Fruit fly (Drosophila melanogaster) whole organism, embryonic: ENCODE results near the gene CG2794.
A peak's percentile ranks its signal among the peaks of the same experiment; 100 is the strongest.

Source experiments
- ATbp ChIP-seq: fragments of 200-800 bp; sonication (Bioruptor generic); optimal IDR thresholded peaks from 2 replicates; lab custom pipeline; 2017; ENCODE audit warnings: missing biosample characterization, mild to moderate bottlenecking, missing genetic modification characterization, missing genetic modification reagents
- Asciz ChIP-seq: fragments of 200-800 bp; sonication (Bioruptor generic); optimal IDR thresholded peaks from 2 replicates; lab custom pipeline; 2017; ENCODE audit warnings: missing biosample characterization, mild to moderate bottlenecking, missing genetic modification characterization, missing genetic modification reagents
- CG10147 ChIP-seq: fragments of 200-800 bp; sonication (Bioruptor generic); optimal IDR thresholded peaks from 2 replicates; lab custom pipeline; 2019; ENCODE audit warnings: missing biosample characterization, mild to moderate bottlenecking, missing genetic modification characterization, moderate library complexity
- CG11456 ChIP-seq: fragments of 200-800 bp; sonication (Bioruptor generic); IDR thresholded peaks from 3 replicates; pipeline ENCODE4 v1.3.6; 2022; ENCODE audit warnings: missing biosample characterization, missing genetic modification characterization
- CG12071 ChIP-seq: fragments of 200-800 bp; sonication (Bioruptor generic); optimal IDR thresholded peaks from 3 replicates; lab custom pipeline; 2018; ENCODE audit warnings: missing biosample characterization, mild to moderate bottlenecking, missing genetic modification characterization
- CG1233 ChIP-seq: fragments of 200-800 bp; sonication (Bioruptor generic); optimal IDR thresholded peaks from 4 replicates; lab custom pipeline; 2018; ENCODE audit warnings: missing biosample characterization, mild to moderate bottlenecking, missing genetic modification characterization
- CG13296 ChIP-seq: fragments of 200-800 bp; sonication (Bioruptor generic); optimal IDR thresholded peaks from 3 replicates; lab custom pipeline; 2018; ENCODE audit warnings: missing biosample characterization, mild to moderate bottlenecking, missing genetic modification characterization
- CG14014 ChIP-seq: fragments of 200-800 bp; sonication (Bioruptor generic); IDR thresholded peaks from 2 replicates; pipeline ENCODE4 v1.3.6; 2022; ENCODE audit warnings: missing biosample characterization, missing genetic modification characterization
- CG1647 ChIP-seq: fragments of 200-800 bp; sonication (Bioruptor generic); optimal IDR thresholded peaks from 3 replicates; lab custom pipeline; 2016; ENCODE audit warnings: missing biosample characterization, missing genetic modification characterization
- CG16813 ChIP-seq: fragments of 200-800 bp; sonication (Bioruptor generic); IDR thresholded peaks from 3 replicates; pipeline ENCODE4 v1.3.6; 2022; ENCODE audit warnings: missing biosample characterization, missing genetic modification characterization; ENCODE audit not compliant: partially characterized antibody
- CG18599 ChIP-seq: fragments of 200-800 bp; sonication (Bioruptor generic); optimal IDR thresholded peaks from 3 replicates; lab custom pipeline; 2017; ENCODE audit warnings: missing biosample characterization, missing genetic modification characterization, mild to moderate bottlenecking, moderate library complexity, missing genetic modification reagents
- CG18619 ChIP-seq: fragments of 200-800 bp; sonication (Bioruptor generic); optimal IDR thresholded peaks from 3 replicates; lab custom pipeline; 2017; ENCODE audit warnings: missing biosample characterization, mild to moderate bottlenecking, missing genetic modification characterization
- CG2120 ChIP-seq: fragments of 200-800 bp; sonication (Bioruptor generic); optimal IDR thresholded peaks from 3 replicates; lab custom pipeline; 2016; ENCODE audit warnings: missing biosample characterization, missing genetic modification characterization
- CG30020 ChIP-seq: fragments of 200-800 bp; optimal IDR thresholded peaks from 2 replicates; lab custom pipeline; 2019; ENCODE audit warnings: missing biosample characterization, mild to moderate bottlenecking, missing genetic modification characterization, moderate library complexity
- CG3726 ChIP-seq: fragments of 200-800 bp; sonication (Bioruptor generic); IDR thresholded peaks from 3 replicates; pipeline ENCODE4, ENCODE4 v1.3.6; 2022; ENCODE audit warnings: missing biosample characterization, missing genetic modification characterization
- CG4328 ChIP-seq: fragments of 200-800 bp; sonication (Bioruptor generic); optimal IDR thresholded peaks from 3 replicates; lab custom pipeline; 2017; ENCODE audit warnings: missing biosample characterization, missing genetic modification reagents, missing genetic modification characterization
- CG6254 ChIP-seq: fragments of 200-800 bp; sonication (Bioruptor generic); optimal IDR thresholded peaks from 3 replicates; lab custom pipeline; 2017; ENCODE audit warnings: mild to moderate bottlenecking, missing biosample characterization, missing genetic modification reagents, missing genetic modification characterization
- CG6791 ChIP-seq: fragments of 200-800 bp; sonication (Bioruptor generic); IDR thresholded peaks from 3 replicates; pipeline ENCODE4 v1.3.6; 2022; ENCODE audit warnings: missing biosample characterization, missing genetic modification characterization; ENCODE audit not compliant: partially characterized antibody
- CG9215 ChIP-seq: fragments of 200-800 bp; sonication (Bioruptor generic); IDR thresholded peaks from 2 replicates; pipeline ENCODE4 v1.3.6; 2022; ENCODE audit warnings: missing biosample characterization, missing genetic modification characterization
- CG9609 ChIP-seq: fragments of 200-800 bp; sonication (Bioruptor generic); optimal IDR thresholded peaks from 3 replicates; lab custom pipeline; 2016; ENCODE audit warnings: missing biosample characterization, missing genetic modification characterization
- E2f2 ChIP-seq: fragments of 200-800 bp; sonication (Bioruptor generic); IDR thresholded peaks from 2 replicates; pipeline ENCODE4 v1.3.6; 2022; ENCODE audit warnings: missing biosample characterization, missing genetic modification characterization
- GATAe ChIP-seq: fragments of 200-800 bp; sonication (Bioruptor generic); conservative IDR thresholded peaks from 2 replicates; pipeline ENCODE4 v1.3.6; 2022; ENCODE audit warnings: missing biosample characterization, missing genetic modification characterization
- HLH54F ChIP-seq: fragments of 200-800 bp; sonication (Bioruptor generic); optimal IDR thresholded peaks from 3 replicates; lab custom pipeline; 2016; ENCODE audit warnings: missing biosample characterization, missing genetic modification characterization
- NC2α ChIP-seq: fragments of 200-800 bp; sonication (Bioruptor generic); optimal IDR thresholded peaks from 2 replicates; lab custom pipeline; 2016; ENCODE audit warnings: missing biosample characterization, missing genetic modification characterization
- Sry-δ ChIP-seq: fragments of 200-800 bp; sonication (Bioruptor generic); optimal IDR thresholded peaks from 2 replicates; lab custom pipeline; 2016; ENCODE audit warnings: missing biosample characterization, missing genetic modification characterization
- Trl ChIP-seq, 3 experiments: fragments of >200 bp in 2 of 3; fragments of 200-800 bp in 1 of 3; sonication (Bioruptor generic) in 1 of 3; optimal IDR thresholded peaks; 2 replicates in 1 of 3; 3 replicates in 2 of 3; lab custom pipeline; 2016 to 2017; ENCODE audit warnings: missing biosample characterization in 1 of 3, missing genetic modification characterization in 1 of 3
- YL-1 ChIP-seq: fragments of 200-800 bp; sonication (Bioruptor generic); optimal IDR thresholded peaks from 3 replicates; lab custom pipeline; 2017; ENCODE audit warnings: missing biosample characterization, mild to moderate bottlenecking, missing genetic modification characterization
- ac ChIP-seq: fragments of 200-800 bp; sonication (Bioruptor generic); optimal IDR thresholded peaks from 3 replicates; lab custom pipeline; 2017; ENCODE audit warnings: missing biosample characterization, mild to moderate bottlenecking, missing genetic modification characterization
- ara ChIP-seq: fragments of 200-800 bp; sonication (Bioruptor generic); IDR thresholded peaks from 2 replicates; pipeline ENCODE4 v1.3.6; 2022; ENCODE audit warnings: missing biosample characterization, missing genetic modification characterization
- ash1 ChIP-seq: fragments of 200-800 bp; sonication (Bioruptor generic); optimal IDR thresholded peaks from 2 replicates; lab custom pipeline; 2018; ENCODE audit warnings: missing biosample characterization, mild to moderate bottlenecking, missing genetic modification characterization
- cad ChIP-seq: fragments of >200 bp; optimal IDR thresholded peaks from 2 replicates; lab custom pipeline; 2017; ENCODE audit warnings: missing biosample characterization, missing genetic modification characterization
- crp ChIP-seq, 2 experiments: fragments of 200-800 bp; sonication (Bioruptor generic); optimal IDR thresholded peaks; 2 replicates in 1 of 2; 3 replicates in 1 of 2; lab custom pipeline; 2017; ENCODE audit warnings: missing biosample characterization in 2 of 2, missing genetic modification characterization in 2 of 2, mild to moderate bottlenecking in 1 of 2, moderate library complexity in 1 of 2
- gce ChIP-seq: fragments of 200-800 bp; sonication (Bioruptor generic); IDR thresholded peaks from 3 replicates; pipeline ENCODE4 v1.3.6; 2022; ENCODE audit warnings: missing biosample characterization, missing genetic modification characterization
- klu ChIP-seq: fragments of 200-800 bp; sonication (Bioruptor generic); IDR thresholded peaks from 2 replicates; pipeline ENCODE4 v1.3.6; 2022; ENCODE audit warnings: missing biosample characterization, missing genetic modification characterization
- lola ChIP-seq, 3 experiments: fragments of >200 bp in 2 of 3; fragments of 200-800 bp in 1 of 3; sonication (Bioruptor generic) in 1 of 3; optimal IDR thresholded peaks; 2 replicates each; lab custom pipeline; 2017 to 2019; ENCODE audit warnings: missing biosample characterization in 3 of 3, missing genetic modification characterization in 3 of 3, mild to moderate bottlenecking in 1 of 3, moderate library complexity in 1 of 3
- nmo ChIP-seq: fragments of 200-800 bp; sonication (Bioruptor generic); optimal IDR thresholded peaks from 2 replicates; lab custom pipeline; 2018; ENCODE audit warnings: missing biosample characterization, mild to moderate bottlenecking, missing genetic modification characterization, moderate library complexity
- otp ChIP-seq: fragments of 200-800 bp; sonication (Bioruptor generic); IDR thresholded peaks from 3 replicates; pipeline ENCODE4, ENCODE4 v1.3.6; 2022; ENCODE audit warnings: missing biosample characterization, missing genetic modification characterization
- pho ChIP-seq: fragments of 200-800 bp; sonication (Bioruptor generic); optimal IDR thresholded peaks from 2 replicates; lab custom pipeline; 2016; ENCODE audit warnings: missing biosample characterization, missing genetic modification characterization
- pum ChIP-seq: fragments of 200-800 bp; sonication (Bioruptor generic); optimal IDR thresholded peaks from 2 replicates; lab custom pipeline; 2016; ENCODE audit warnings: missing biosample characterization, missing genetic modification characterization
- run ChIP-seq: fragments of 200-800 bp; sonication (Bioruptor generic); optimal IDR thresholded peaks from 3 replicates; lab custom pipeline; 2018; ENCODE audit warnings: missing biosample characterization, mild to moderate bottlenecking, missing genetic modification characterization
- sc ChIP-seq, 3 experiments: fragments of >200 bp in 2 of 3; fragments of 200-800 bp in 1 of 3; sonication (Bioruptor generic) in 1 of 3; optimal IDR thresholded peaks; 2 replicates in 2 of 3; 3 replicates in 1 of 3; lab custom pipeline; 2017; ENCODE audit warnings: mild to moderate bottlenecking in 1 of 3, missing biosample characterization in 1 of 3, missing genetic modification characterization in 1 of 3, missing genetic modification reagents in 1 of 3
- seq ChIP-seq: fragments of 200-800 bp; sonication (Bioruptor generic); IDR thresholded peaks from 2 replicates; pipeline ENCODE4 v1.3.6; 2022; ENCODE audit warnings: missing biosample characterization, missing genetic modification characterization
- sqz ChIP-seq: fragments of 200-800 bp; sonication (Bioruptor generic); optimal IDR thresholded peaks from 3 replicates; lab custom pipeline; 2018; ENCODE audit warnings: missing biosample characterization, mild to moderate bottlenecking, missing genetic modification characterization
- tgo ChIP-seq: fragments of 200-800 bp; sonication (Bioruptor generic); IDR thresholded peaks from 3 replicates; pipeline ENCODE4 v1.3.6; 2022; ENCODE audit warnings: missing biosample characterization, missing genetic modification characterization
- trem ChIP-seq: fragments of 200-800 bp; optimal IDR thresholded peaks from 3 replicates; lab custom pipeline; 2019; ENCODE audit warnings: missing biosample characterization, mild to moderate bottlenecking, missing genetic modification characterization, moderate library complexity
- twi ChIP-seq: fragments of 200-800 bp; optimal IDR thresholded peaks from 2 replicates; lab custom pipeline; 2019; ENCODE audit warnings: missing biosample characterization, mild to moderate bottlenecking, missing genetic modification characterization, moderate library complexity
- unc-4 ChIP-seq: fragments of 200-800 bp; sonication (Bioruptor generic); IDR thresholded peaks from 2 replicates; pipeline ENCODE4 v1.3.6; 2022; ENCODE audit warnings: missing biosample characterization, missing genetic modification characterization; ENCODE audit not compliant: partially characterized antibody
- usp ChIP-seq: fragments of >200 bp; optimal IDR thresholded peaks from 2 replicates; lab custom pipeline; 2017; ENCODE audit warnings: missing biosample characterization, missing genetic modification characterization

The CG2794 gene

DNA sequence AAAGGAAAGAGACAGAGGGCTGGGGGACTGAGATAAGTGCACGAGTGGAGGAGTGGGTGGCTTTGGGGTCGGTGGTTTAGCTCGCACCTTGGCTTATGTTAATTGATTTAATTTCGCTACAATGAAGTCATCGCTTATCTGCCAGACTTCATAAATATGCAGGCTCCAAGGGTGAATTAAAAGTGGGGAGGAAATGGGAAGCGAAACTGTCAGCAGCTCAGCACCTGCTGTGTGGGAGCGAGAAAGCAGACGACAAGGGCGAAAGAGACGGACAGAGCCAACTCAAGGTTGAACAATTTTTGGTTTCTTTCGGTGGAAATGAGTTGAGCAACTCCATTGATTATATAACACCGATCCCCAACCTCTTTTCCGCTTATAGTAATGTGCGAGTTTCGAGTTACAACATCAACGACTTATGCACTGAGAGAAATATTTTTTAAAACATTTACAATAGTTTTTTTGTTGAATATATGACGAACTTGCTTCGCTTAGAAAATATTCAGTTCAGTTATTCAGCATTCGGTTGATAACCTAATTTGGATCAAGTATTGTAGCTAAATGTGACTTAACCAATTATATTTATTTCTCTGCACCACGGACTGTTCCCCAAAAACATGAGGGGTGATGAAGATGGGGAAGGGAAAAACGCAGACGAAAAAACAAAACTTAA, 43.5 kb upstream of the CG2794 start (continued):
- no peak for TF ChIP-seq GATAe
- peak; percentile 57 for TF ChIP-seq trem (tag; lab: Kevin White, UChicago)
- peak; percentile 78 for TF ChIP-seq CG3726 (GFP tag; lab: Robert Waterston, UW)
- peak; percentile 85 for TF ChIP-seq ATbp (GFP tag; lab: Kevin White, UChicago)
- peak; percentile 56 for TF ChIP-seq CG6254 (GFP tag; lab: Kevin White, UChicago)
- no peak for TF ChIP-seq ash1 (GFP tag; lab: Kevin White, UChicago)
- peak; percentile 86 for TF ChIP-seq Asciz (GFP tag; lab: Kevin White, UChicago)
- TF ChIP-seq nmo (GFP tag; lab: Kevin White, UChicago): peak; percentile 94
- TF ChIP-seq Trl (optimal IDR thresholded peaks at IDR 0.05; lab: Kevin White, UChicago): no peak
- peak; percentile 89 for TF ChIP-seq Trl (GFP tag; optimal IDR thresholded peaks at IDR 0.05; lab: Kevin White, UChicago)
- no peak for TF ChIP-seq usp (GFP tag; lab: Kevin White, UChicago)
- TF ChIP-seq YL-1 (GFP tag; lab: Kevin White, UChicago): peak; percentile 8
- peak; percentile 88 for TF ChIP-seq pum
- peak; percentile 63 for TF ChIP-seq CG9609 (GFP tag; lab: Kevin White, UChicago)
- peak; percentile 75 for TF ChIP-seq CG14014 (GFP tag; lab: Robert Waterston, UW)
- peak; percentile 51 for TF ChIP-seq CG13296 (GFP tag; lab: Kevin White, UChicago)
- peak; percentile 75 for TF ChIP-seq HLH54F
- TF ChIP-seq cad (GFP tag; lab: Kevin White, UChicago): no peak
- TF ChIP-seq NC2α: peak; percentile 85
- peak in 1 of 2 experiments; percentile 49 for TF ChIP-seq crp (GFP tag; optimal IDR thresholded peaks at IDR 0.05; lab: Kevin White, UChicago)
- TF ChIP-seq otp (GFP tag; lab: Robert Waterston, UW): peak; percentile 87
- TF ChIP-seq ara: peak; percentile 90
- peak; percentile 57 for TF ChIP-seq E2f2
- peak; percentile 49 for TF ChIP-seq Sry-δ (GFP tag; lab: Kevin White, UChicago)
- TF ChIP-seq CG6791 (GFP tag; lab: Robert Waterston, UW): no peak
- TF ChIP-seq CG9215 (GFP tag; lab: Robert Waterston, UW): peak; percentile 39; the same call in 1 of the 2 replicates
- peak; percentile 62 for TF ChIP-seq CG12071 (GFP tag; lab: Kevin White, UChicago)
- TF ChIP-seq sc (optimal IDR thresholded peaks at IDR 0.05; lab: Kevin White, UChicago): no peak
- peak; percentile 63 for TF ChIP-seq sc (GFP tag; optimal IDR thresholded peaks at IDR 0.05; lab: Kevin White, UChicago)
- TF ChIP-seq CG30020 (tag; lab: Kevin White, UChicago): peak; percentile 56
- TF ChIP-seq CG16813: no peak
- peak in 1 of 3 experiments; percentile 93 for TF ChIP-seq lola (GFP tag; optimal IDR thresholded peaks at IDR 0.05; lab: Kevin White, UChicago)
- TF ChIP-seq gce (GFP tag; lab: Robert Waterston, UW): peak; percentile 72; the same call in 1 of the 3 replicates
- peak; percentile 72 for TF ChIP-seq CG18619 (GFP tag; lab: Kevin White, UChicago)
- peak; percentile 86 for TF ChIP-seq run
- TF ChIP-seq unc-4 (GFP tag; lab: Robert Waterston, UW): no peak
- TF ChIP-seq CG2120 (GFP tag; lab: Kevin White, UChicago): peak; percentile 38
- TF ChIP-seq twi (tag; lab: Kevin White, UChicago): peak; percentile 77
- peak; percentile 85 for TF ChIP-seq seq (GFP tag; lab: Robert Waterston, UW)
- TF ChIP-seq tgo: peak; percentile 85
- TF ChIP-seq CG1647 (GFP tag; lab: Kevin White, UChicago): peak; percentile 80
- TF ChIP-seq sqz (GFP tag; lab: Kevin White, UChicago): no peak
- TF ChIP-seq CG18599 (GFP tag; lab: Kevin White, UChicago): peak; percentile 77
- peak; percentile 58; the same call in 2 of the 3 replicates for TF ChIP-seq CG11456
- peak; percentile 61 for TF ChIP-seq CG10147 (GFP tag; lab: Kevin White, UChicago)
- no peak for TF ChIP-seq CG4328 (GFP tag; lab: Kevin White, UChicago)
- TF ChIP-seq pho (GFP tag; lab: Kevin White, UChicago): peak; percentile 60
- TF ChIP-seq CG1233 (GFP tag; lab: Kevin White, UChicago): peak; percentile 33
- TF ChIP-seq ac (GFP tag; lab: Kevin White, UChicago): peak; percentile 64
- peak; percentile 65 for TF ChIP-seq klu (GFP tag; lab: Robert Waterston, UW)
